Fruit fly (Drosophila melanogaster) whole organism, embryonic: ENCODE measurements around the gene CG15534.

Experiments used
- Ada2b ChIP-seq: fragments of 200-800 bp; sonication (Bioruptor generic); IDR thresholded peaks from 2 replicates; pipeline ENCODE4 v1.3.6; 2022; ENCODE audit warnings: missing biosample characterization, missing genetic modification characterization
- Atf3 ChIP-seq: fragments of 200-800 bp; sonication (Bioruptor generic); optimal IDR thresholded peaks from 3 replicates; lab custom pipeline; 2016; ENCODE audit warnings: missing biosample characterization, missing genetic modification characterization
- B-H1 ChIP-seq: fragments of 200-800 bp; sonication (Bioruptor generic); IDR thresholded peaks from 3 replicates; pipeline ENCODE4 v1.3.6; 2022; ENCODE audit warnings: missing biosample characterization, missing genetic modification characterization
- CG10209 ChIP-seq: fragments of 200-800 bp; sonication (Bioruptor generic); optimal IDR thresholded peaks from 3 replicates; lab custom pipeline; 2017; ENCODE audit warnings: missing biosample characterization, mild to moderate bottlenecking, missing genetic modification characterization, missing genetic modification reagents
- CG10267 ChIP-seq: fragments of 200-800 bp; sonication (Bioruptor generic); optimal IDR thresholded peaks from 2 replicates; lab custom pipeline; 2018; ENCODE audit warnings: missing biosample characterization, mild to moderate bottlenecking, missing genetic modification characterization, moderate library complexity
- CG10321 ChIP-seq: fragments of 200-800 bp; sonication (Bioruptor generic); IDR thresholded peaks from 2 replicates; pipeline ENCODE4 v1.3.6; 2022; ENCODE audit warnings: missing biosample characterization, missing genetic modification characterization
- CG11456 ChIP-seq: fragments of 200-800 bp; sonication (Bioruptor generic); IDR thresholded peaks from 3 replicates; pipeline ENCODE4 v1.3.6; 2022; ENCODE audit warnings: missing biosample characterization, missing genetic modification characterization
- CG12104 ChIP-seq: fragments of 200-800 bp; sonication (Bioruptor generic); optimal IDR thresholded peaks from 3 replicates; lab custom pipeline; 2016; ENCODE audit warnings: missing biosample characterization, missing genetic modification characterization
- CG12659 ChIP-seq: fragments of 200-800 bp; sonication (Bioruptor generic); optimal IDR thresholded peaks from 3 replicates; lab custom pipeline; 2017; ENCODE audit warnings: mild to moderate bottlenecking, missing biosample characterization, missing genetic modification reagents, missing genetic modification characterization
- CG13775 ChIP-seq: fragments of 200-800 bp; sonication (Bioruptor generic); optimal IDR thresholded peaks from 3 replicates; lab custom pipeline; 2017; ENCODE audit warnings: missing biosample characterization, mild to moderate bottlenecking, missing genetic modification characterization
- CG13894 ChIP-seq: fragments of 200-800 bp; sonication (Bioruptor generic); optimal IDR thresholded peaks from 3 replicates; lab custom pipeline; 2018; ENCODE audit warnings: missing biosample characterization, mild to moderate bottlenecking, missing genetic modification characterization, moderate library complexity
- CG18476 ChIP-seq: fragments of 200-800 bp; sonication (Bioruptor generic); optimal IDR thresholded peaks from 2 replicates; lab custom pipeline; 2016; ENCODE audit warnings: missing biosample characterization, mild to moderate bottlenecking, missing genetic modification characterization
- CG2116 ChIP-seq: fragments of 200-800 bp; sonication (Bioruptor generic); optimal IDR thresholded peaks from 3 replicates; lab custom pipeline; 2018; ENCODE audit warnings: missing biosample characterization, mild to moderate bottlenecking, missing genetic modification characterization
- CG2889 ChIP-seq: fragments of 200-800 bp; sonication (Bioruptor generic); IDR thresholded peaks from 3 replicates; pipeline ENCODE4 v1.3.6; 2022; ENCODE audit warnings: missing biosample characterization, missing genetic modification characterization
- CG31365 ChIP-seq: fragments of 200-800 bp; sonication (Bioruptor generic); optimal IDR thresholded peaks from 2 replicates; lab custom pipeline; 2018; ENCODE audit warnings: missing biosample characterization, mild to moderate bottlenecking, missing genetic modification characterization
- CG33213 ChIP-seq: fragments of 200-800 bp; sonication (Bioruptor generic); optimal IDR thresholded peaks from 3 replicates; lab custom pipeline; 2016; ENCODE audit warnings: missing biosample characterization, missing genetic modification characterization
- CG3847 ChIP-seq: fragments of 200-800 bp; sonication (Bioruptor generic); IDR thresholded peaks from 2 replicates; pipeline ENCODE4 v1.3.6; 2022; ENCODE audit warnings: missing biosample characterization, missing genetic modification characterization
- CG5953 ChIP-seq: fragments of 200-800 bp; sonication (Bioruptor generic); IDR thresholded peaks from 2 replicates; pipeline ENCODE4 v1.3.6; 2022; ENCODE audit warnings: missing biosample characterization, missing genetic modification characterization
- CG7963 ChIP-seq: fragments of 200-800 bp; sonication (Bioruptor generic); IDR thresholded peaks from 3 replicates; pipeline ENCODE4 v1.3.6; 2022; ENCODE audit warnings: missing biosample characterization, missing genetic modification characterization; ENCODE audit not compliant: partially characterized antibody
- CG8290 ChIP-seq, 3 experiments: fragments of 200-800 bp; sonication (Bioruptor generic); optimal IDR thresholded peaks; 2 replicates each; lab custom pipeline; 2016 to 2019; ENCODE audit warnings: missing biosample characterization in 3 of 3, missing genetic modification characterization in 3 of 3, mild to moderate bottlenecking in 2 of 3, moderate library complexity in 1 of 3
- CG8765 ChIP-seq: fragments of 200-800 bp; sonication (Bioruptor generic); IDR thresholded peaks from 2 replicates; pipeline ENCODE4 v1.3.6; 2022; ENCODE audit warnings: missing biosample characterization, missing genetic modification characterization
- CTCF ChIP-seq: fragments of 200-800 bp; sonication (Bioruptor generic); optimal IDR thresholded peaks from 2 replicates; lab custom pipeline; 2017; ENCODE audit warnings: missing biosample characterization, mild to moderate bottlenecking, missing genetic modification characterization, moderate library complexity
- Dref ChIP-seq: fragments of 200-800 bp; sonication (Bioruptor generic); IDR thresholded peaks from 2 replicates; pipeline ENCODE4 v1.3.6; 2022; ENCODE audit warnings: missing biosample characterization, missing genetic modification characterization
- Jarid2 ChIP-seq: fragments of 200-800 bp; sonication (Bioruptor generic); optimal IDR thresholded peaks from 3 replicates; lab custom pipeline; 2017; ENCODE audit warnings: mild to moderate bottlenecking, missing biosample characterization, missing genetic modification reagents, missing genetic modification characterization
- Lim3 ChIP-seq: fragments of 200-800 bp; sonication (Bioruptor generic); IDR thresholded peaks from 2 replicates; pipeline ENCODE4 v1.3.6; 2022; ENCODE audit warnings: missing biosample characterization, missing genetic modification characterization
- Med ChIP-seq: fragments of 200-800 bp; sonication (Bioruptor generic); peaks from one replicate; lab custom pipeline; 2016; ENCODE audit warnings: missing biosample characterization, missing genetic modification characterization, mild to moderate bottlenecking, inconsistent platforms, moderate library complexity
- NC2α ChIP-seq: fragments of 200-800 bp; sonication (Bioruptor generic); optimal IDR thresholded peaks from 2 replicates; lab custom pipeline; 2016; ENCODE audit warnings: missing biosample characterization, missing genetic modification characterization
- Spps ChIP-seq: fragments of 200-800 bp; sonication (Bioruptor generic); optimal IDR thresholded peaks from 2 replicates; lab custom pipeline; 2018; ENCODE audit warnings: missing biosample characterization, mild to moderate bottlenecking, missing genetic modification characterization
- Trl ChIP-seq, 3 experiments: fragments of >200 bp in 2 of 3; fragments of 200-800 bp in 1 of 3; sonication (Bioruptor generic) in 1 of 3; optimal IDR thresholded peaks; 2 replicates in 1 of 3; 3 replicates in 2 of 3; lab custom pipeline; 2016 to 2017; ENCODE audit warnings: missing biosample characterization in 1 of 3, missing genetic modification characterization in 1 of 3
- al ChIP-seq: fragments of 200-800 bp; sonication (Bioruptor generic); IDR thresholded peaks from 2 replicates; pipeline ENCODE4 v1.3.6; 2022; ENCODE audit warnings: missing biosample characterization, missing genetic modification characterization
- amos ChIP-seq: fragments of 200-800 bp; sonication (Bioruptor generic); IDR thresholded peaks from 2 replicates; pipeline ENCODE4 v1.3.6; 2022; ENCODE audit warnings: missing biosample characterization, missing genetic modification characterization; ENCODE audit not compliant: partially characterized antibody
- bowl ChIP-seq: fragments of 200-800 bp; sonication (Bioruptor generic); IDR thresholded peaks from 2 replicates; pipeline ENCODE4 v1.3.6; 2022; ENCODE audit warnings: missing biosample characterization, missing genetic modification characterization
- cas ChIP-seq: fragments of 200-800 bp; sonication (Bioruptor generic); IDR thresholded peaks from 2 replicates; pipeline ENCODE4 v1.3.6; 2022; ENCODE audit warnings: missing biosample characterization, missing genetic modification characterization
- corto ChIP-seq: fragments of 200-800 bp; sonication (Bioruptor generic); optimal IDR thresholded peaks from 2 replicates; lab custom pipeline; 2016; ENCODE audit warnings: missing biosample characterization, mild to moderate bottlenecking, missing genetic modification characterization, moderate library complexity
- dysf ChIP-seq: fragments of 200-800 bp; sonication (Bioruptor generic); IDR thresholded peaks from 3 replicates; pipeline ENCODE4 v1.3.6; 2022; ENCODE audit warnings: missing biosample characterization, missing genetic modification characterization
- gro ChIP-seq: fragments of 200-800 bp; sonication (Bioruptor generic); optimal IDR thresholded peaks from 2 replicates; lab custom pipeline; 2016; ENCODE audit warnings: missing biosample characterization, missing genetic modification characterization
- gt ChIP-seq: fragments of 200-800 bp; sonication (Bioruptor generic); IDR thresholded peaks from 2 replicates; pipeline ENCODE4 v1.3.6; 2022; ENCODE audit warnings: missing biosample characterization, missing genetic modification characterization
- h ChIP-seq: fragments of >200 bp; optimal IDR thresholded peaks from 2 replicates; lab custom pipeline; 2017
- ken ChIP-seq: fragments of 200-800 bp; sonication (Bioruptor generic); IDR thresholded peaks from 3 replicates; pipeline ENCODE4 v1.3.6; 2022; ENCODE audit warnings: missing biosample characterization, missing genetic modification characterization
- lov ChIP-seq, 2 experiments: fragments of 200-800 bp in 1 of 2; fragments of >200 bp in 1 of 2; sonication (Bioruptor generic) in 1 of 2; IDR thresholded peaks in 1 of 2; optimal IDR thresholded peaks in 1 of 2; 2 replicates in 1 of 2; 3 replicates in 1 of 2; pipeline versions ENCODE4 v1.3.6 to Lab custom; 2017 to 2022; ENCODE audit warnings: missing biosample characterization in 1 of 2, missing genetic modification characterization in 1 of 2
- luna ChIP-seq: fragments of 200-800 bp; sonication (Bioruptor generic); optimal IDR thresholded peaks from 2 replicates; lab custom pipeline; 2016; ENCODE audit warnings: missing biosample characterization, missing genetic modification characterization
- nom ChIP-seq: fragments of 200-800 bp; sonication (Bioruptor generic); optimal IDR thresholded peaks from 2 replicates; lab custom pipeline; 2017; ENCODE audit warnings: missing biosample characterization, missing genetic modification characterization, mild to moderate bottlenecking, moderate library complexity, missing genetic modification reagents
- otp ChIP-seq: fragments of 200-800 bp; sonication (Bioruptor generic); IDR thresholded peaks from 3 replicates; pipeline ENCODE4, ENCODE4 v1.3.6; 2022; ENCODE audit warnings: missing biosample characterization, missing genetic modification characterization
- pnt ChIP-seq: fragments of 200-800 bp; sonication (Bioruptor generic); optimal IDR thresholded peaks from 3 replicates; lab custom pipeline; 2016; ENCODE audit warnings: missing biosample characterization, missing genetic modification characterization
- pum ChIP-seq: fragments of 200-800 bp; sonication (Bioruptor generic); optimal IDR thresholded peaks from 2 replicates; lab custom pipeline; 2016; ENCODE audit warnings: missing biosample characterization, missing genetic modification characterization
- salm ChIP-seq: fragments of 200-800 bp; sonication (Bioruptor generic); optimal IDR thresholded peaks from 2 replicates; lab custom pipeline; 2018; ENCODE audit warnings: missing biosample characterization, mild to moderate bottlenecking, missing genetic modification characterization
- stc ChIP-seq: fragments of 200-800 bp; sonication (Bioruptor generic); IDR thresholded peaks from 2 replicates; pipeline ENCODE4 v1.3.6; 2022; ENCODE audit warnings: missing biosample characterization, missing genetic modification characterization
- ttk ChIP-seq: fragments of 200-800 bp; sonication (Bioruptor generic); IDR thresholded peaks from 2 replicates; pipeline ENCODE4 v2.1.2; 2022; ENCODE audit warnings: missing biosample characterization, missing genetic modification characterization
- vnd ChIP-seq: fragments of 200-800 bp; sonication (Bioruptor generic); IDR thresholded peaks from 3 replicates; pipeline ENCODE4 v1.3.6; 2022; ENCODE audit warnings: missing biosample characterization, missing genetic modification characterization; ENCODE audit not compliant: partially characterized antibody
- wdn ChIP-seq: fragments of 200-800 bp; sonication (Bioruptor generic); IDR thresholded peaks from 2 replicates; pipeline ENCODE4 v1.3.6; 2022; ENCODE audit warnings: missing biosample characterization, missing genetic modification characterization
- yki ChIP-seq: fragments of >200 bp; optimal IDR thresholded peaks from 3 replicates; lab custom pipeline; 2018
- zen2 ChIP-seq: fragments of 200-800 bp; sonication (Bioruptor generic); IDR thresholded peaks from 3 replicates; pipeline ENCODE4 v1.3.6; 2022; ENCODE audit warnings: missing biosample characterization, missing genetic modification characterization; ENCODE audit not compliant: partially characterized antibody

CG15534 gene

dm6 chr3R:30424993-30425392 is 6.9 kb upstream of the CG15534 start, which contains the start of gene CG15536 (continued):
- TF ChIP-seq gro, result no peak
- no peak for TF ChIP-seq CG3847 (GFP tag; lab: Robert Waterston, UW)
- TF ChIP-seq CG13894, result no peak
- no peak for TF ChIP-seq ttk (GFP tag; lab: Robert Waterston, UW)
- TF ChIP-seq salm (tag; lab: Kevin White, UChicago), result no peak
- peak; percentile 15; the same call in 2 of the 3 replicates for TF ChIP-seq zen2
- peak; percentile 68 for TF ChIP-seq CG10267 (tag; lab: Kevin White, UChicago)
- TF ChIP-seq CG31365 (tag; lab: Kevin White, UChicago), result no peak
- TF ChIP-seq CG8765, result no peak
- TF ChIP-seq otp, result no peak
- no peak for TF ChIP-seq B-H1 (GFP tag; lab: Robert Waterston, UW)
- peak; percentile 71 for TF ChIP-seq amos (GFP tag; lab: Robert Waterston, UW)
- no peak for TF ChIP-seq yki
- TF ChIP-seq corto (GFP tag; lab: Kevin White, UChicago), result no peak
- no peak for TF ChIP-seq NC2α (GFP tag; lab: Kevin White, UChicago)
- no peak for TF ChIP-seq nom
- TF ChIP-seq dysf, result no peak
- no peak for TF ChIP-seq luna (GFP tag; lab: Kevin White, UChicago)
- TF ChIP-seq Trl (optimal IDR thresholded peaks at IDR 0.05; lab: Kevin White, UChicago), result no peak
- no peak for TF ChIP-seq Trl (GFP tag; optimal IDR thresholded peaks at IDR 0.05; lab: Kevin White, UChicago)
- TF ChIP-seq CG10209, result no peak
- no peak for TF ChIP-seq wdn
- no peak for TF ChIP-seq CG33213 (GFP tag; lab: Kevin White, UChicago)
- no peak for TF ChIP-seq Jarid2 (GFP tag; lab: Kevin White, UChicago)
- no peak for TF ChIP-seq CG5953 (GFP tag; lab: Robert Waterston, UW)
- no peak for TF ChIP-seq CG12104
- no peak for TF ChIP-seq CG10321 (GFP tag; lab: Robert Waterston, UW)
- peak; percentile 87 for TF ChIP-seq Dref
- no peak for TF ChIP-seq Lim3 (GFP tag; lab: Robert Waterston, UW)
- TF ChIP-seq CG2116 (GFP tag; lab: Kevin White, UChicago), result peak; percentile 60
- no peak for TF ChIP-seq pum (GFP tag; lab: Kevin White, UChicago)
- TF ChIP-seq bowl, result no peak
- no peak for TF ChIP-seq h (lab: Kevin White, UChicago)
- TF ChIP-seq lov (optimal IDR thresholded peaks at IDR 0.05; lab: Kevin White, UChicago), result no peak
- no peak for TF ChIP-seq lov (GFP tag; IDR thresholded peaks at IDR 0.05; lab: Robert Waterston, UW)
- peak; percentile 20 for TF ChIP-seq CG12659
- TF ChIP-seq CTCF (GFP tag; lab: Kevin White, UChicago), result peak; percentile 98
- TF ChIP-seq al, result no peak
- no peak for TF ChIP-seq ken (GFP tag; lab: Robert Waterston, UW)
- TF ChIP-seq Med (GFP tag; lab: Kevin White, UChicago), result peak; percentile 56
- no peak for TF ChIP-seq Atf3 (GFP tag; lab: Kevin White, UChicago)
- no peak for TF ChIP-seq pnt
- no peak for TF ChIP-seq gt
- TF ChIP-seq Spps (tag; lab: Kevin White, UChicago), result no peak
- peak; percentile 58 for TF ChIP-seq vnd (GFP tag; lab: Robert Waterston, UW)
- TF ChIP-seq Ada2b (GFP tag; lab: Robert Waterston, UW), result no peak
- TF ChIP-seq CG7963 (GFP tag; lab: Robert Waterston, UW), result peak; percentile 46; the same call in 1 of the 3 replicates
- no peak for TF ChIP-seq CG13775
- TF ChIP-seq CG2889, result no peak
- TF ChIP-seq CG8290 (GFP tag; optimal IDR thresholded peaks at IDR 0.05; lab: Kevin White, UChicago), result no peak
- TF ChIP-seq CG8290 (tag; optimal IDR thresholded peaks at IDR 0.05; lab: Kevin White, UChicago), result peak in 1 of 2 experiments; percentile 32
- no peak for TF ChIP-seq CG18476 (GFP tag; lab: Kevin White, UChicago)
- TF ChIP-seq stc, result no peak
- TF ChIP-seq CG11456 (GFP tag; lab: Robert Waterston, UW), result no peak
- no peak for TF ChIP-seq cas (GFP tag; lab: Robert Waterston, UW)
